Worm (Caenorhabditis elegans) whole organism, early embryonic: ENCODE measurements around the gene F11A5.13.

Source experiments
- B0310.2 ChIP-seq: sonication (generic microtip); optimal IDR thresholded peaks from 2 replicates; lab custom pipeline; 2016; ENCODE audit warnings: mild to moderate bottlenecking, missing genetic modification characterization, missing compliant biosample characterization
- F13C5.2 ChIP-seq: sonication (generic microtip); optimal IDR thresholded peaks from 2 replicates; lab custom pipeline; 2017; ENCODE audit warnings: mild to moderate bottlenecking, missing genetic modification characterization, inconsistent platforms, missing compliant biosample characterization
- aly-1 ChIP-seq: sonication (generic microtip); optimal IDR thresholded peaks from 2 replicates; lab custom pipeline; 2016; ENCODE audit warnings: missing genetic modification characterization, missing compliant biosample characterization
- ama-1 ChIP-seq: fragments of 150-350 bp; optimal IDR thresholded peaks from 2 replicates; lab custom pipeline; 2014
- ceh-13 ChIP-seq: fragments of 200-800 bp; sonication (Bioruptor generic); optimal IDR thresholded peaks from 2 replicates; lab custom pipeline; 2018; ENCODE audit warnings: mild to moderate bottlenecking, missing genetic modification characterization, missing compliant biosample characterization
- ceh-36 ChIP-seq: sonication (generic microtip); optimal IDR thresholded peaks from 2 replicates; lab custom pipeline; 2016; ENCODE audit warnings: missing genetic modification characterization, inconsistent platforms, missing compliant biosample characterization
- ets-7 ChIP-seq: sonication (generic microtip); optimal IDR thresholded peaks from 2 replicates; lab custom pipeline; 2016; ENCODE audit warnings: missing genotype, missing genetic modification characterization, missing compliant biosample characterization
- flt-1 ChIP-seq: fragments of 200-800 bp; sonication (Bioruptor generic); IDR thresholded peaks from 2 replicates; pipeline ENCODE4 v1.3.6; 2022; ENCODE audit warnings: missing genetic modification characterization, missing compliant biosample characterization
- hmbx-1 ChIP-seq: sonication (generic microtip); optimal IDR thresholded peaks from 2 replicates; lab custom pipeline; 2016; ENCODE audit warnings: mild to moderate bottlenecking, missing genetic modification characterization, missing compliant biosample characterization
- hmg-4 ChIP-seq: fragments of 200-800 bp; sonication (Bioruptor generic); optimal IDR thresholded peaks from 2 replicates; lab custom pipeline; 2018; ENCODE audit warnings: mild to moderate bottlenecking, missing genetic modification characterization, missing compliant biosample characterization
- hnd-1 ChIP-seq: sonication (generic microtip); optimal IDR thresholded peaks from 2 replicates; lab custom pipeline; 2016; ENCODE audit warnings: missing genetic modification characterization, missing compliant biosample characterization
- pes-1 ChIP-seq: fragments of 200-800 bp; sonication (Bioruptor generic); IDR thresholded peaks from 2 replicates; pipeline ENCODE4 v1.3.6; 2022; ENCODE audit warnings: missing genetic modification reagents, missing genetic modification characterization, missing compliant biosample characterization
- scrt-1 ChIP-seq: fragments of 200-800 bp; sonication (Bioruptor generic); IDR thresholded peaks from 2 replicates; pipeline ENCODE4 v1.3.6; 2022; ENCODE audit warnings: missing genetic modification characterization, missing compliant biosample characterization
- sea-1 ChIP-seq: fragments of 200-800 bp; sonication (Bioruptor generic); conservative IDR thresholded peaks from 2 replicates; pipeline ENCODE4 v1.3.6; 2022; ENCODE audit warnings: missing genetic modification characterization, missing compliant biosample characterization
- tbx-11 ChIP-seq: fragments of 200-800 bp; sonication (Bioruptor generic); IDR thresholded peaks from 2 replicates; pipeline ENCODE4 v1.3.6; 2022; ENCODE audit warnings: missing genetic modification characterization, missing compliant biosample characterization
- tbx-37 ChIP-seq: fragments of 200-800 bp; sonication (Bioruptor generic); conservative IDR thresholded peaks from 2 replicates; pipeline ENCODE4 v1.3.6; 2022; ENCODE audit warnings: missing genetic modification reagents, missing genetic modification characterization, missing compliant biosample characterization
- tra-4 ChIP-seq: sonication (generic microtip); optimal IDR thresholded peaks from 2 replicates; lab custom pipeline; 2017; ENCODE audit warnings: missing genetic modification characterization, missing compliant biosample characterization

The F11A5.13 gene

ce11 chrV:16232180-16232579 lies 5.7 kb upstream of the F11A5.13 start, which contains the start of gene gst-22:
Gene gst-22, minus strand, starts transcription at chrV:16232282.
- TF ChIP-seq hmbx-1 (tag; lab: Kevin White, UChicago) (no peak), hnd-1 (tag; lab: Kevin White, UChicago) (no peak), B0310.2 (no peak), flt-1 (GFP tag; lab: Robert Waterston, UW) (no peak), aly-1 (tag; lab: Kevin White, UChicago) (no peak), ceh-36 (tag; lab: Kevin White, UChicago) (no peak), pes-1 (GFP tag; lab: Robert Waterston, UW) (no peak), ets-7 (tag; lab: Kevin White, UChicago) (no peak), sea-1 (GFP tag; lab: Robert Waterston, UW) (no peak), F13C5.2 (tag; lab: Kevin White, UChicago) (no peak), tbx-11 (GFP tag; lab: Robert Waterston, UW) (no peak), scrt-1 (GFP tag; lab: Robert Waterston, UW) (no peak), hmg-4 (GFP tag; lab: Kevin White, UChicago) (no peak), tbx-37 (no peak), tra-4 (no peak), ceh-13 (GFP tag; lab: Kevin White, UChicago) (no peak), ama-1 (no peak)

ce11 chrV:16229896-16230295 lies 3.4 kb upstream of the F11A5.13 start, which contains the start of the genes F21H7.2 and F21H7.12:
Gene F21H7.2, minus strand, starts transcription at chrV:16229996.
Gene F21H7.12, plus strand, starts transcription at chrV:16230165.
- TF ChIP-seq B0310.2 (no peak), tra-4 (no peak), ceh-13 (GFP tag; lab: Kevin White, UChicago) (no peak), sea-1 (GFP tag; lab: Robert Waterston, UW) (no peak), flt-1 (GFP tag; lab: Robert Waterston, UW) (no peak), F13C5.2 (tag; lab: Kevin White, UChicago) (no peak), pes-1 (GFP tag; lab: Robert Waterston, UW) (no peak)

- TF ChIP-seq tra-4 (no peak), sea-1 (GFP tag; lab: Robert Waterston, UW) (no peak), F13C5.2 (tag; lab: Kevin White, UChicago) (no peak), scrt-1 (GFP tag; lab: Robert Waterston, UW) (no peak), B0310.2 (no peak), ama-1 (no peak), ceh-36 (tag; lab: Kevin White, UChicago) (no peak), ceh-13 (GFP tag; lab: Kevin White, UChicago) (no peak), pes-1 (GFP tag; lab: Robert Waterston, UW) (no peak), flt-1 (GFP tag; lab: Robert Waterston, UW) (no peak), aly-1 (tag; lab: Kevin White, UChicago) (no peak), tbx-37 (no peak), hnd-1 (tag; lab: Kevin White, UChicago) (no peak), ets-7 (tag; lab: Kevin White, UChicago) (no peak), tbx-11 (GFP tag; lab: Robert Waterston, UW) (no peak), hmbx-1 (tag; lab: Kevin White, UChicago) (no peak), hmg-4 (GFP tag; lab: Kevin White, UChicago) (no peak)
These were observed 3.0 kb upstream of the F11A5.13 start for ce11 chrV:16229439-16229838.

- TF ChIP-seq B0310.2 (no peak), ets-7 (tag; lab: Kevin White, UChicago) (no peak), hmg-4 (GFP tag; lab: Kevin White, UChicago) (no peak), pes-1 (GFP tag; lab: Robert Waterston, UW) (no peak), scrt-1 (GFP tag; lab: Robert Waterston, UW) (no peak)
These were observed 861 bp downstream of the F11A5.13 start for ce11 chrV:16225524-16226116.

- TF ChIP-seq ama-1 = no peak
- no peak for TF ChIP-seq hnd-1 (tag; lab: Kevin White, UChicago)
- TF ChIP-seq F13C5.2 (tag; lab: Kevin White, UChicago) = no peak
- no peak for TF ChIP-seq flt-1 (GFP tag; lab: Robert Waterston, UW)
- TF ChIP-seq B0310.2 = no peak
- TF ChIP-seq scrt-1 (GFP tag; lab: Robert Waterston, UW) = no peak
- TF ChIP-seq tra-4 = no peak
- no peak for TF ChIP-seq hmbx-1 (tag; lab: Kevin White, UChicago)
- no peak for TF ChIP-seq hmg-4 (GFP tag; lab: Kevin White, UChicago)
- no peak for TF ChIP-seq sea-1 (GFP tag; lab: Robert Waterston, UW)
These were observed 2.5 kb downstream of the F11A5.13 start, which contains the start of gene stdh-2 for ce11 chrV:16224027-16224426. Gene stdh-2, plus strand, starts transcription at chrV:16224327.

- no peak for TF ChIP-seq pes-1 (GFP tag; lab: Robert Waterston, UW)
- TF ChIP-seq tbx-11 (GFP tag; lab: Robert Waterston, UW) = no peak
- no peak for TF ChIP-seq hmg-4 (GFP tag; lab: Kevin White, UChicago)
- TF ChIP-seq ceh-13 (GFP tag; lab: Kevin White, UChicago) = no peak
- no peak for TF ChIP-seq scrt-1 (GFP tag; lab: Robert Waterston, UW)
- no peak for TF ChIP-seq B0310.2
- TF ChIP-seq ets-7 (tag; lab: Kevin White, UChicago) = no peak
- no peak for TF ChIP-seq tbx-37
- TF ChIP-seq hmbx-1 (tag; lab: Kevin White, UChicago) = no peak
- TF ChIP-seq ceh-36 (tag; lab: Kevin White, UChicago) = no peak
- TF ChIP-seq hnd-1 (tag; lab: Kevin White, UChicago) = no peak
These were observed 6.5 kb downstream of the F11A5.13 start for ce11 chrV:16220020-16220419.

ce11 chrV:16218972-16219757 lies 7.3 kb downstream of the F11A5.13 start, which contains the start of gene glc-1:
Gene glc-1, plus strand, starts transcription at chrV:16219634.
- TF ChIP-seq tbx-11 (GFP tag; lab: Robert Waterston, UW) (no peak), F13C5.2 (tag; lab: Kevin White, UChicago) (no peak), sea-1 (GFP tag; lab: Robert Waterston, UW) (no peak), ceh-36 (tag; lab: Kevin White, UChicago) (no peak), scrt-1 (GFP tag; lab: Robert Waterston, UW) (no peak), tra-4 (no peak), flt-1 (GFP tag; lab: Robert Waterston, UW) (no peak), hnd-1 (tag; lab: Kevin White, UChicago) (no peak), hmg-4 (GFP tag; lab: Kevin White, UChicago) (no peak), tbx-37 (no peak), ceh-13 (GFP tag; lab: Kevin White, UChicago) (no peak), pes-1 (GFP tag; lab: Robert Waterston, UW) (no peak), hmbx-1 (tag; lab: Kevin White, UChicago) (no peak), ets-7 (tag; lab: Kevin White, UChicago) (no peak), ama-1 (no peak), B0310.2 (no peak), aly-1 (tag; lab: Kevin White, UChicago) (no peak)
